Fruit fly (Drosophila melanogaster) whole organism, pupa: ENCODE data around the gene CG31998.

Experiments used
- CG10348 ChIP-seq: fragments of 200-800 bp; sonication (Bioruptor generic); IDR thresholded peaks from 2 replicates; pipeline ENCODE4 v1.3.6; 2022; ENCODE audit warnings: missing biosample characterization, missing genetic modification characterization
- CG15710 ChIP-seq: fragments of 200-800 bp; sonication (Bioruptor generic); optimal IDR thresholded peaks from 2 replicates; lab custom pipeline; 2018; ENCODE audit warnings: missing biosample characterization, mild to moderate bottlenecking, missing genetic modification characterization, moderate library complexity
- CG17806 ChIP-seq: fragments of 200-800 bp; sonication (Bioruptor generic); optimal IDR thresholded peaks from 2 replicates; lab custom pipeline; 2018; ENCODE audit warnings: missing biosample characterization, mild to moderate bottlenecking, missing genetic modification characterization, moderate library complexity
- CG32121 ChIP-seq: fragments of 200-800 bp; sonication (Bioruptor generic); IDR thresholded peaks from 2 replicates; pipeline ENCODE4 v1.3.6; 2022; ENCODE audit warnings: missing biosample characterization, missing genetic modification characterization
- CG34367 ChIP-seq: fragments of 200-800 bp; sonication (Bioruptor generic); optimal IDR thresholded peaks from 2 replicates; lab custom pipeline; 2018; ENCODE audit warnings: missing biosample characterization, mild to moderate bottlenecking, missing genetic modification characterization
- CG8159 ChIP-seq: fragments of 200-800 bp; sonication (Bioruptor generic); optimal IDR thresholded peaks from 3 replicates; lab custom pipeline; 2018; ENCODE audit warnings: missing biosample characterization, mild to moderate bottlenecking, missing genetic modification characterization, moderate library complexity
- CG8301 ChIP-seq: fragments of 200-800 bp; sonication (Bioruptor generic); optimal IDR thresholded peaks from 2 replicates; lab custom pipeline; 2018; ENCODE audit warnings: missing biosample characterization, mild to moderate bottlenecking, missing genetic modification characterization
- CG9948 ChIP-seq: fragments of 200-800 bp; sonication (Bioruptor generic); optimal IDR thresholded peaks from 2 replicates; lab custom pipeline; 2018; ENCODE audit warnings: missing biosample characterization, mild to moderate bottlenecking, missing genetic modification characterization, moderate library complexity
- D1 ChIP-seq: fragments of 200-800 bp; sonication (Bioruptor generic); optimal IDR thresholded peaks from 2 replicates; lab custom pipeline; 2018; ENCODE audit warnings: missing biosample characterization, mild to moderate bottlenecking, missing genetic modification characterization, moderate library complexity
- EcR ChIP-seq: fragments of 200-800 bp; sonication (Bioruptor generic); optimal IDR thresholded peaks from 3 replicates; lab custom pipeline; 2019; ENCODE audit warnings: missing biosample characterization, missing genetic modification characterization, mild to moderate bottlenecking, moderate library complexity, missing genetic modification reagents
- Pif1A ChIP-seq: fragments of 200-800 bp; sonication (Bioruptor generic); optimal IDR thresholded peaks from 3 replicates; lab custom pipeline; 2016; ENCODE audit warnings: missing biosample characterization, missing genetic modification characterization
- Snoo ChIP-seq: fragments of 200-800 bp; sonication (Bioruptor generic); optimal IDR thresholded peaks from 3 replicates; lab custom pipeline; 2017; ENCODE audit warnings: missing biosample characterization, mild to moderate bottlenecking, missing genetic modification characterization, inconsistent platforms
- rn ChIP-seq: fragments of 200-800 bp; sonication (Bioruptor generic); IDR thresholded peaks from 2 replicates; pipeline ENCODE4 v1.3.6; 2022; ENCODE audit warnings: missing biosample characterization, missing genetic modification characterization

- TF ChIP-seq D1 (tag; lab: Kevin White, UChicago) (no peak), CG9948 (no peak), CG32121 (no peak), CG8301 (tag; lab: Kevin White, UChicago) (no peak), EcR (GFP tag; lab: Kevin White, UChicago) (no peak), CG15710 (tag; lab: Kevin White, UChicago) (no peak), Snoo (tag; lab: Kevin White, UChicago) (no peak), CG8159 (tag; lab: Kevin White, UChicago) (no peak), CG10348 (no peak), rn (GFP tag; lab: Robert Waterston, UW) (no peak), CG34367 (tag; lab: Kevin White, UChicago) (no peak), Pif1A (GFP tag; lab: Kevin White, UChicago) (no peak), CG17806 (tag; lab: Kevin White, UChicago) (no peak)
Observed at dm6 chr4:183681-184080, 22.1 kb downstream of the CG31998 start.
